Fruit fly (Drosophila melanogaster) whole organism, prepupa: ENCODE data around the gene Ir7g.

ENCODE experiments used
- CG10631 ChIP-seq: fragments of 200-800 bp; sonication (Bioruptor generic); optimal IDR thresholded peaks from 2 replicates; lab custom pipeline; 2016; ENCODE audit warnings: missing biosample characterization, missing genetic modification characterization
- CG11294 ChIP-seq: fragments of 200-800 bp; sonication (Bioruptor generic); IDR thresholded peaks from 2 replicates; pipeline ENCODE4 v1.3.6; 2022; ENCODE audit warnings: missing biosample characterization, missing genetic modification characterization
- CG11762 ChIP-seq: fragments of 200-800 bp; sonication (Bioruptor generic); optimal IDR thresholded peaks from 3 replicates; lab custom pipeline; 2016; ENCODE audit warnings: missing biosample characterization, missing genetic modification characterization; ENCODE audit not compliant: insufficient read depth
- CG11902 ChIP-seq: fragments of 200-800 bp; sonication (Bioruptor generic); optimal IDR thresholded peaks from 3 replicates; lab custom pipeline; 2016; ENCODE audit warnings: missing biosample characterization, missing genetic modification characterization
- CG15336 ChIP-seq: fragments of 200-800 bp; sonication (Bioruptor generic); IDR thresholded peaks from 2 replicates; pipeline ENCODE4 v1.3.6; 2022; ENCODE audit warnings: missing biosample characterization, missing genetic modification characterization
- CG1621 ChIP-seq: fragments of 200-800 bp; sonication (Bioruptor generic); optimal IDR thresholded peaks from 3 replicates; lab custom pipeline; 2018; ENCODE audit warnings: missing biosample characterization, mild to moderate bottlenecking, missing genetic modification characterization
- CG3032 ChIP-seq: fragments of 200-800 bp; optimal IDR thresholded peaks from 2 replicates; lab custom pipeline; 2019; ENCODE audit warnings: missing biosample characterization, mild to moderate bottlenecking, missing genetic modification characterization, moderate library complexity
- CG31627 ChIP-seq: fragments of 200-800 bp; sonication (Bioruptor generic); optimal IDR thresholded peaks from 3 replicates; lab custom pipeline; 2016; ENCODE audit warnings: missing biosample characterization, missing genetic modification characterization
- CG32006 ChIP-seq: fragments of 200-800 bp; sonication (Bioruptor generic); optimal IDR thresholded peaks from 3 replicates; lab custom pipeline; 2017; ENCODE audit warnings: missing biosample characterization, mild to moderate bottlenecking, missing genetic modification characterization
- CG34406 ChIP-seq: fragments of 200-800 bp; sonication (Bioruptor generic); optimal IDR thresholded peaks from 3 replicates; lab custom pipeline; 2016; ENCODE audit warnings: missing biosample characterization, missing genetic modification characterization
- CG3919 ChIP-seq: fragments of 200-800 bp; sonication (Bioruptor generic); optimal IDR thresholded peaks from 3 replicates; lab custom pipeline; 2016; ENCODE audit warnings: missing biosample characterization, missing genetic modification characterization
- CG4318 ChIP-seq: fragments of 200-800 bp; sonication (Bioruptor generic); optimal IDR thresholded peaks from 3 replicates; lab custom pipeline; 2017; ENCODE audit warnings: missing biosample characterization, mild to moderate bottlenecking, missing genetic modification characterization
- CG6163 ChIP-seq: fragments of 200-800 bp; sonication (Bioruptor generic); IDR thresholded peaks from 3 replicates; pipeline ENCODE4 v1.3.6; 2022; ENCODE audit warnings: missing biosample characterization, missing genetic modification characterization
- CG6276 ChIP-seq: fragments of 200-800 bp; sonication (Bioruptor generic); optimal IDR thresholded peaks from 2 replicates; lab custom pipeline; 2017; ENCODE audit warnings: missing biosample characterization, mild to moderate bottlenecking, missing genetic modification characterization
- CG6792 ChIP-seq: fragments of 200-800 bp; sonication (Bioruptor generic); optimal IDR thresholded peaks from 3 replicates; lab custom pipeline; 2016; ENCODE audit warnings: missing biosample characterization, missing genetic modification characterization
- CG6808 ChIP-seq: fragments of 200-800 bp; sonication (Bioruptor generic); optimal IDR thresholded peaks from 3 replicates; lab custom pipeline; 2017; ENCODE audit warnings: missing biosample characterization, missing genetic modification characterization, mild to moderate bottlenecking, moderate library complexity, missing genetic modification reagents
- CG6854 ChIP-seq: fragments of 200-800 bp; sonication (Bioruptor generic); optimal IDR thresholded peaks from 2 replicates; lab custom pipeline; 2017; ENCODE audit warnings: missing biosample characterization, mild to moderate bottlenecking, missing genetic modification characterization
- CG7368 ChIP-seq: fragments of 200-800 bp; sonication (Bioruptor generic); optimal IDR thresholded peaks from 3 replicates; lab custom pipeline; 2016; ENCODE audit warnings: missing biosample characterization, missing genetic modification characterization
- CG8319 ChIP-seq: fragments of 200-800 bp; sonication (Bioruptor generic); optimal IDR thresholded peaks from 3 replicates; lab custom pipeline; 2016; ENCODE audit warnings: missing biosample characterization, missing genetic modification characterization
- CG8632 ChIP-seq: fragments of 200-800 bp; sonication (Bioruptor generic); optimal IDR thresholded peaks from 3 replicates; lab custom pipeline; 2016; ENCODE audit warnings: missing biosample characterization, missing genetic modification characterization
- Eip75B ChIP-seq: fragments of 200-800 bp; sonication (Bioruptor generic); optimal IDR thresholded peaks from 3 replicates; lab custom pipeline; 2016; ENCODE audit warnings: missing biosample characterization, missing genetic modification characterization
- Eip78C ChIP-seq: fragments of 200-800 bp; sonication (Bioruptor generic); peaks from one replicate; lab custom pipeline; 2016; ENCODE audit warnings: missing biosample characterization, missing genetic modification characterization
- Eip93F ChIP-seq: fragments of 200-800 bp; sonication (Bioruptor generic); optimal IDR thresholded peaks from 2 replicates; lab custom pipeline; 2016; ENCODE audit warnings: missing biosample characterization, mild to moderate bottlenecking, missing genetic modification characterization
- Ets21C ChIP-seq: fragments of 200-800 bp; sonication (Bioruptor generic); optimal IDR thresholded peaks from 3 replicates; lab custom pipeline; 2016; ENCODE audit warnings: missing biosample characterization, missing genetic modification characterization
- Ets96B ChIP-seq: fragments of 200-800 bp; optimal IDR thresholded peaks from 2 replicates; lab custom pipeline; 2019; ENCODE audit warnings: missing biosample characterization, mild to moderate bottlenecking, missing genetic modification characterization, moderate library complexity
- Gug ChIP-seq: fragments of 200-800 bp; sonication (Bioruptor generic); IDR thresholded peaks from 2 replicates; pipeline ENCODE4 v1.3.6; 2022; ENCODE audit warnings: missing biosample characterization, missing genetic modification characterization
- Hr38 ChIP-seq: sonication (Bioruptor generic); optimal IDR thresholded peaks from 2 replicates; lab custom pipeline; 2016; ENCODE audit warnings: missing biosample characterization, missing genetic modification characterization
- Hr39 ChIP-seq: fragments of 200-800 bp; sonication (Bioruptor generic); optimal IDR thresholded peaks from 2 replicates; lab custom pipeline; 2016; ENCODE audit warnings: missing biosample characterization, missing genetic modification characterization
- Lpt ChIP-seq: fragments of 200-800 bp; sonication (Bioruptor generic); optimal IDR thresholded peaks from 3 replicates; lab custom pipeline; 2016; ENCODE audit warnings: missing biosample characterization, missing genetic modification characterization
- OdsH ChIP-seq: fragments of 200-800 bp; sonication (Bioruptor generic); optimal IDR thresholded peaks from 3 replicates; lab custom pipeline; 2016; ENCODE audit warnings: missing biosample characterization, missing genetic modification characterization
- Sox102F ChIP-seq: fragments of 200-800 bp; sonication (Bioruptor generic); optimal IDR thresholded peaks from 2 replicates; lab custom pipeline; 2016; ENCODE audit warnings: missing biosample characterization, mild to moderate bottlenecking, missing genetic modification characterization
- Sox14 ChIP-seq: fragments of 200-800 bp; sonication (Bioruptor generic); optimal IDR thresholded peaks from 3 replicates; lab custom pipeline; 2016; ENCODE audit warnings: missing biosample characterization, missing genetic modification characterization
- Sox15 ChIP-seq: fragments of 200-800 bp; sonication (Bioruptor generic); optimal IDR thresholded peaks from 3 replicates; lab custom pipeline; 2016; ENCODE audit warnings: missing biosample characterization, missing genetic modification characterization
- achi ChIP-seq: fragments of 200-800 bp; sonication (Bioruptor generic); optimal IDR thresholded peaks from 3 replicates; lab custom pipeline; 2016; ENCODE audit warnings: missing biosample characterization, missing genetic modification characterization
- acj6 ChIP-seq: fragments of 200-800 bp; sonication (Bioruptor generic); optimal IDR thresholded peaks from 3 replicates; lab custom pipeline; 2016; ENCODE audit warnings: missing biosample characterization, missing genetic modification characterization
- cyc ChIP-seq: fragments of 200-800 bp; sonication (Bioruptor generic); optimal IDR thresholded peaks from 3 replicates; lab custom pipeline; 2016; ENCODE audit warnings: missing biosample characterization, missing genetic modification characterization
- dsx ChIP-seq: fragments of 200-800 bp; optimal IDR thresholded peaks from 3 replicates; lab custom pipeline; 2019; ENCODE audit warnings: missing biosample characterization, mild to moderate bottlenecking, missing genetic modification characterization, moderate library complexity; ENCODE audit not compliant: poor library complexity, severe bottlenecking
- eg ChIP-seq: fragments of 200-800 bp; sonication (Bioruptor generic); IDR thresholded peaks from 3 replicates; pipeline ENCODE4 v1.3.6; 2022; ENCODE audit warnings: missing biosample characterization, missing genetic modification characterization
- esn ChIP-seq: fragments of 200-800 bp; sonication (Bioruptor generic); optimal IDR thresholded peaks from 2 replicates; lab custom pipeline; 2016; ENCODE audit warnings: missing biosample characterization, mild to moderate bottlenecking, missing genetic modification characterization, moderate library complexity
- fd59A ChIP-seq: fragments of 200-800 bp; sonication (Bioruptor generic); optimal IDR thresholded peaks from 2 replicates; lab custom pipeline; 2017; ENCODE audit warnings: missing biosample characterization, mild to moderate bottlenecking, missing genetic modification characterization, missing genetic modification reagents
- fd85E ChIP-seq: fragments of 200-800 bp; sonication (Bioruptor generic); optimal IDR thresholded peaks from 3 replicates; lab custom pipeline; 2016; ENCODE audit warnings: missing biosample characterization, missing genetic modification characterization
- fkh ChIP-seq: fragments of 200-800 bp; sonication (Bioruptor generic); optimal IDR thresholded peaks from 3 replicates; lab custom pipeline; 2017; ENCODE audit warnings: missing biosample characterization, mild to moderate bottlenecking, missing genetic modification characterization, moderate library complexity
- lz ChIP-seq: fragments of 200-800 bp; sonication (Bioruptor generic); optimal IDR thresholded peaks from 3 replicates; lab custom pipeline; 2016; ENCODE audit warnings: missing biosample characterization, missing genetic modification characterization
- net ChIP-seq: fragments of 200-800 bp; sonication (Bioruptor generic); optimal IDR thresholded peaks from 3 replicates; lab custom pipeline; 2016; ENCODE audit warnings: missing biosample characterization, missing genetic modification characterization
- pdm3 ChIP-seq: fragments of 200-800 bp; sonication (Bioruptor generic); optimal IDR thresholded peaks from 3 replicates; lab custom pipeline; 2016; ENCODE audit warnings: missing biosample characterization, missing genetic modification characterization
- ss ChIP-seq, 2 experiments: fragments of 200-800 bp; sonication (Bioruptor generic); optimal IDR thresholded peaks; 2 replicates in 1 of 2; 3 replicates in 1 of 2; lab custom pipeline; 2017 to 2018; ENCODE audit warnings: mild to moderate bottlenecking in 2 of 2, missing biosample characterization in 2 of 2, missing genetic modification characterization in 2 of 2, moderate library complexity in 1 of 2
- svp ChIP-seq: fragments of 200-800 bp; sonication (Bioruptor generic); peaks from one replicate; lab custom pipeline; 2016; ENCODE audit warnings: missing biosample characterization, missing genetic modification characterization
- topi ChIP-seq: fragments of 200-800 bp; sonication (Bioruptor generic); optimal IDR thresholded peaks from 3 replicates; lab custom pipeline; 2016; ENCODE audit warnings: missing biosample characterization, missing genetic modification characterization

Gene Ir7g

dm6 chrX:7920081-7920688, 35.7 kb downstream of the Ir7g start, which contains the start of the genes hdm and Ykt6:
Gene hdm, minus strand, starts transcription at chrX:7920131.
Gene Ykt6, plus strand, starts transcription at chrX:7920409.
- TF ChIP-seq svp (GFP tag; lab: Kevin White, UChicago): peak; percentile 85
- peak; percentile 52; the same call in 1 of the 2 replicates for TF ChIP-seq CG15336 (GFP tag; lab: Robert Waterston, UW)
- TF ChIP-seq fkh (GFP tag; lab: Kevin White, UChicago): peak; percentile 77
- peak; percentile 45; the same call in 1 of the 2 replicates for TF ChIP-seq CG11294
- peak; percentile 73 for TF ChIP-seq Sox14 (GFP tag; lab: Kevin White, UChicago)
- TF ChIP-seq topi (GFP tag; lab: Kevin White, UChicago): peak; percentile 78
- peak; percentile 45 for TF ChIP-seq CG8319 (GFP tag; lab: Kevin White, UChicago)
- no peak for TF ChIP-seq pdm3 (GFP tag; lab: Kevin White, UChicago)
- TF ChIP-seq eg (GFP tag; lab: Robert Waterston, UW): no peak; the same call in 2 of the 3 replicates
- TF ChIP-seq Eip93F (GFP tag; lab: Kevin White, UChicago): no peak
- TF ChIP-seq Ets21C (GFP tag; lab: Kevin White, UChicago): peak; percentile 65
- peak; percentile 71 for TF ChIP-seq acj6 (GFP tag; lab: Kevin White, UChicago)
- TF ChIP-seq CG6854: no peak
- peak; percentile 35 for TF ChIP-seq CG11762 (GFP tag; lab: Kevin White, UChicago)
- no peak for TF ChIP-seq Hr39
- TF ChIP-seq CG3032 (tag; lab: Kevin White, UChicago): peak; percentile 64
- peak; percentile 28 for TF ChIP-seq fd59A
- no peak for TF ChIP-seq fd85E (GFP tag; lab: Kevin White, UChicago)
- no peak for TF ChIP-seq OdsH (GFP tag; lab: Kevin White, UChicago)
- peak; percentile 55 for TF ChIP-seq net (GFP tag; lab: Kevin White, UChicago)
- TF ChIP-seq cyc (GFP tag; lab: Kevin White, UChicago): peak; percentile 81
- no peak for TF ChIP-seq CG32006 (GFP tag; lab: Kevin White, UChicago)
- peak; percentile 59 for TF ChIP-seq Gug (GFP tag; lab: Robert Waterston, UW)
- no peak; the same call in 1 of the 3 replicates for TF ChIP-seq CG6163 (GFP tag; lab: Robert Waterston, UW)
- no peak for TF ChIP-seq ss (GFP tag; optimal IDR thresholded peaks at IDR 0.05; lab: Kevin White, UChicago)
- no peak for TF ChIP-seq CG8632
- no peak for TF ChIP-seq CG3919 (GFP tag; lab: Kevin White, UChicago)
- TF ChIP-seq CG10631: peak; percentile 81
- no peak for TF ChIP-seq CG6276 (GFP tag; lab: Kevin White, UChicago)
- TF ChIP-seq Ets96B: peak; percentile 62
- peak; percentile 25 for TF ChIP-seq dsx (GFP tag; lab: Kevin White, UChicago)
- TF ChIP-seq CG31627 (GFP tag; lab: Kevin White, UChicago): peak; percentile 79
- TF ChIP-seq CG6792 (GFP tag; lab: Kevin White, UChicago): peak; percentile 63
- TF ChIP-seq Eip75B (GFP tag; lab: Kevin White, UChicago): no peak
- TF ChIP-seq Sox15: peak; percentile 55
- TF ChIP-seq CG6808: no peak
- TF ChIP-seq CG11902: peak; percentile 27
- peak; percentile 80 for TF ChIP-seq esn (GFP tag; lab: Kevin White, UChicago)
- peak; percentile 57 for TF ChIP-seq CG1621 (tag; lab: Kevin White, UChicago)
- no peak for TF ChIP-seq CG34406 (GFP tag; lab: Kevin White, UChicago)
- no peak for TF ChIP-seq Sox102F (GFP tag; lab: Kevin White, UChicago)
- peak; percentile 23 for TF ChIP-seq Hr38 (GFP tag; lab: Kevin White, UChicago)
- TF ChIP-seq Eip78C (GFP tag; lab: Kevin White, UChicago): peak; percentile 82
- peak; percentile 74 for TF ChIP-seq achi (GFP tag; lab: Kevin White, UChicago)
- no peak for TF ChIP-seq CG4318 (GFP tag; lab: Kevin White, UChicago)
- TF ChIP-seq Lpt (GFP tag; lab: Kevin White, UChicago): peak; percentile 27
- peak; percentile 80 for TF ChIP-seq lz (GFP tag; lab: Kevin White, UChicago)
- peak; percentile 70 for TF ChIP-seq CG7368 (GFP tag; lab: Kevin White, UChicago)
